Worm (Caenorhabditis elegans): Measurements from ENCODE around the gene bli-6.

bli-6 gene

DNA sequence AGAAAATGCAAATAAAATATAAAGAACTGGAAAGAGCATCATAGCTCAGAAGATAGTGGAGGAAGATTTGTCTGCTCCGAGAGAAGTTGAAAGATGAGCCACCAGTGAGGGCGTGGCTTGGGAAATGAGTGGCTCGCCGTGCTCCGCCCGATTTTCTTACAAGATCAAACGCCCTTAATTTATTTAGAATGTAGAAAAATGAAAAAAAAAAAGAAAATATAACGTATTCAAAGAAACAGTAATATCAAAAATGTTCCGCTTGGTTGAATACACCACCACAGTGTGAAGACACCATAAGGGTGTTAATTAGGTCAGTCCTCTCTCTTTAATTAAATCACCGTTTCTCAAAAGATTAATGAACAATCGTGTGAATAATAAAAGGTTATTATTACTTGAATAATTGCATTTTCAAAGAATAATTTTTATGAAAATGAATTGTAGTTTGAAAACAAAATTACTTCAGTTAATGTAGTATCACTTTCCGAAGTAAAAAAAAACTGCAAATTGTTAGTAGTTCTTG, 25.6 kb downstream of the bli-6 start, which contains the start of gene sfrp-1:
sfrp-1 (minus strand) TSS at position 51 of the 520 bp plus-strand sequence.
- TF ChIP-seq nhr-20 (tag; optimal IDR thresholded peaks at IDR 0.05) (no peak), C04F5.9 (tag; optimal IDR thresholded peaks at IDR 0.05) (no peak), nhr-90 (tag; optimal IDR thresholded peaks at IDR 0.05; ENCODE audit: poor library complexity) (no peak), unc-86 (tag; optimal IDR thresholded peaks at IDR 0.05) (no peak), nhr-47 (tag; optimal IDR thresholded peaks at IDR 0.05) (no peak), C16A3.4 (tag; optimal IDR thresholded peaks at IDR 0.05) (no peak), unc-30 (tag; optimal IDR thresholded peaks at IDR 0.05) (no peak), jun-1 (tag; optimal IDR thresholded peaks at IDR 0.05) (no peak), unc-98 (GFP tag; IDR thresholded peaks at IDR 0.05) (no peak), dsc-1 (tag; optimal IDR thresholded peaks at IDR 0.05) (no peak), nhr-28 (tag; optimal IDR thresholded peaks at IDR 0.05) (no peak), pqm-1 (tag; optimal IDR thresholded peaks at IDR 0.05) (no peak)

DNA sequence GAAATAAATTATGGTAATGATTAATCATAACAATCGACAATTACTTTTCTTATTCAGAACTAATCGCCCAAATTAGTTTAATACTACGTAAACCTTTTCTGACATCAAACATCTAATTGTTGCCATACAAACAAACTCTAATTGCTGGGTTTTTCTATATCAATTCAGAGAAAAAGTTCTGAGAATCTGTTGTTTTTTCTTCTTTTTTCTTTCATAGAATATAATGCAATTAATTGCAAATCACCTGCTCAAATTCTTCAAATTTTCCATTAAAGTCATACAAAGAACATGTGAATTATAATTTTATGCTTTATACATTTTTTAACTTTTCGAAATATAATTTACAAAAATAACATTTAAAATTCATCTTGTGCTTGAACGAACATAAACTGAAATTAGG, 26.5 kb downstream of the bli-6 start:
- peak; percentile 52 for TF ChIP-seq fkh-8 (tag; optimal IDR thresholded peaks at IDR 0.05)
- no peak for TF ChIP-seq isw-1 (GFP tag; IDR thresholded peaks at IDR 0.05)
- peak; percentile 22 for TF ChIP-seq nhr-71 (tag; optimal IDR thresholded peaks at IDR 0.05)
- no peak for TF ChIP-seq F16B12.6 (tag; optimal IDR thresholded peaks at IDR 0.05)
- no peak for TF ChIP-seq elt-2 (tag; optimal IDR thresholded peaks at IDR 0.05)
- TF ChIP-seq hlh-4 (tag; optimal IDR thresholded peaks at IDR 0.05) = peak; percentile 64
- TF ChIP-seq fkh-10 (GFP tag; optimal IDR thresholded peaks at IDR 0.05) = no peak
- TF ChIP-seq pax-3 (tag; optimal IDR thresholded peaks at IDR 0.05) = peak; percentile 8
- no peak for TF ChIP-seq C04F5.9 (tag; optimal IDR thresholded peaks at IDR 0.05)
- no peak for TF ChIP-seq pqm-1 (tag; optimal IDR thresholded peaks at IDR 0.05)
- no peak for TF ChIP-seq irx-1 (tag; optimal IDR thresholded peaks at IDR 0.05)
- TF ChIP-seq mef-2 (tag; optimal IDR thresholded peaks at IDR 0.05) = no peak
- no peak for TF ChIP-seq grh-1 (GFP tag; IDR thresholded peaks at IDR 0.05)
- TF ChIP-seq tlp-1 (tag; optimal IDR thresholded peaks at IDR 0.05) = no peak

DNA sequence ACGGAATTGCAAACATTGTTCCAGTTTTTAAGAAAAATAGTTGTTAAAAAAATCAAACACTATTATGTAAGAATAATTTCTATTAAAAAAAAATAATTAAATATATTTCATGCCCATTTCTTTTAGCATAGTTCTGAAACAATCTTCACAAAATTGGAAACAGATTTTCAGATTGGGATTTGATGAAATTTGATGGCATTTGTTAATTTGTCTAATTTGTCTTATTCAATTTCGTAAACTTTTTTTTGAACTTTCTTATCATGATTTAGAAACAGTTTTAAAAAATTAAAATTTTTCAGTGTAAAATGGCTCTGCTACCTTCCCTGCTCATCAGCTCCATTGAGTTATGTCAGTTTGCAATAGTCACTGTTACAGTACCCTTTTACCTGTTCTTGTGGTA, 28.0 kb downstream of the bli-6 start, which contains the start of gene srv-13:
srv-13 (plus strand) TSS at position 301 of the 400 bp plus-strand sequence.
- no peak for TF ChIP-seq snpc-4 (tag; optimal IDR thresholded peaks at IDR 0.05)
- no peak for TF ChIP-seq lir-3 (tag; optimal IDR thresholded peaks at IDR 0.05; ENCODE audit: poor library complexity)

DNA sequence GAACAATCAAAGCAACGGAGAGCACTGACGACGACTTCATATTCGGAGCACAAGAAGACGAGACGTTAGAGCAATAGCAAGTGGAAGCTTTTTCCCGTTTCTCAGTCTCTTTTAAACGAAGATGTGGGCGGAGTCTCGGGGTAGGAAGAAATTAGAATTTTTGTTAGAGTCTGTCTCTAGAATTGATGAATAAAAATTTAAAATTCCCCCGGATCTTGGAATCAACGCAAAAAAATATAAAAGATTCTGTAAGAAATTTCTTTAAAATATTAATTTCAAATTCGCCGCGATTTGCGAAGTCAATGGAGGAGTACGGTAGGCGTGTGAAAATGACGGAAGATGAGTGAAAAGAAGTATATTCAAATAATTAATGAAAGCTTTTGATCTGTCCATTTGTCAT, 36.6 kb downstream of the bli-6 start, which contains the start of gene nlp-71:
nlp-71 (minus strand) TSS at position 101 of the 400 bp plus-strand sequence.
- TF ChIP-seq vab-15 (tag; optimal IDR thresholded peaks at IDR 0.05) (no peak), mdl-1 (tag; optimal IDR thresholded peaks at IDR 0.05) (no peak), xbp-1 (tag; optimal IDR thresholded peaks at IDR 0.05) (no peak), blmp-1 (tag; optimal IDR thresholded peaks at IDR 0.05) (no peak), ztf-4 (tag; optimal IDR thresholded peaks at IDR 0.05) (no peak), fkh-8 (tag; optimal IDR thresholded peaks at IDR 0.05) (no peak), ets-5 (GFP tag; IDR thresholded peaks at IDR 0.05) (no peak), C04F5.9 (tag; optimal IDR thresholded peaks at IDR 0.05) (no peak), nhr-237 (tag; optimal IDR thresholded peaks at IDR 0.05) (no peak), nhr-11 (tag; optimal IDR thresholded peaks at IDR 0.05) (no peak), efl-1 (optimal IDR thresholded peaks at IDR 0.05) (no peak), efl-1 (GFP tag; optimal IDR thresholded peaks at IDR 0.05 in 1 of 2) (no peak), nhr-90 (tag; optimal IDR thresholded peaks at IDR 0.05; ENCODE audit: poor library complexity) (no peak), F16B12.6 (tag; optimal IDR thresholded peaks at IDR 0.05) (no peak)

DNA sequence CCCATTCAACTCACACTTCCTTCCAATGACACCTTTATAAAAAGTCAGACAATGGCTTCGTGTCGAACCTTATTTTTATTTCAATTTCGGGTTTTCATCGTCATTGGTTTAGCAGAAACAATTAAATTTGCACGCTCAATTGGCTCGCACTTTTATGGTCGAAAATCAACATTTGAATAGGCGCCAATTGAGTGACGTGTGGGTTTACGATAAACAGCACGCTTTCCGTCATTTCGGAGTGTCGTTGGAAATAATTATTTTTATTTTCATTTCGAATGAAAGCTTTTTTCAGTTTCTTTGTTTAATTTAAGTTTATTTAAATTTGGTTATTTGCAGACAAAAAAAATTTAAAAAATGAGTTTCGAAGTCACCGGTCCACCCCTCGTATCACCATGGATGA, 38.3 kb downstream of the bli-6 start, which contains the start of gene exos-2:
exos-2 (plus strand) TSS at position 330 of the 400 bp plus-strand sequence.
- TF ChIP-seq unc-130 (tag; optimal IDR thresholded peaks at IDR 0.05) = peak; percentile 81
- no peak for TF ChIP-seq ceh-63 (GFP tag; optimal IDR thresholded peaks at IDR 0.05)
- no peak for TF ChIP-seq fkh-8 (tag; optimal IDR thresholded peaks at IDR 0.05)
- no peak for TF ChIP-seq fkh-4 (tag; optimal IDR thresholded peaks at IDR 0.05; ENCODE audit: borderline replicate concordance)
- TF ChIP-seq nhr-77 (tag; optimal IDR thresholded peaks at IDR 0.05) = peak; percentile 55
- no peak for TF ChIP-seq sup-37 (GFP tag; optimal IDR thresholded peaks at IDR 0.05)
- TF ChIP-seq egl-27 (tag; optimal IDR thresholded peaks at IDR 0.05) = no peak
- no peak for TF ChIP-seq ama-1 (optimal IDR thresholded peaks at IDR 0.05)
- TF ChIP-seq rnt-1 (tag; optimal IDR thresholded peaks at IDR 0.05) = peak; percentile 80
- peak; percentile 69 for TF ChIP-seq isw-1 (GFP tag; IDR thresholded peaks at IDR 0.05)
- TF ChIP-seq dpl-1 (GFP tag; optimal IDR thresholded peaks at IDR 0.05) = peak; percentile 95 to 97 (median 96)
- TF ChIP-seq lir-3 (tag; optimal IDR thresholded peaks at IDR 0.05; ENCODE audit: poor library complexity) = peak; percentile 13
- no peak for TF ChIP-seq nhr-76 (tag; optimal IDR thresholded peaks at IDR 0.05)
- no peak for TF ChIP-seq jun-1 (tag; optimal IDR thresholded peaks at IDR 0.05)
- TF ChIP-seq C04F5.9 (tag; optimal IDR thresholded peaks at IDR 0.05) = peak; percentile 19
- peak; percentile 77 for TF ChIP-seq nhr-71 (tag; optimal IDR thresholded peaks at IDR 0.05)

Measured in whole organism, L1 larva.